Worm (Caenorhabditis elegans) whole organism, L4 larva: ENCODE results near the gene smcl-1.

Experiments
- F37D6.2 ChIP-seq: sonication (generic microtip); optimal IDR thresholded peaks from 2 replicates; lab custom pipeline; 2016; ENCODE audit warnings: mild to moderate bottlenecking, missing genetic modification characterization, missing compliant biosample characterization
- T26A8.4 ChIP-seq: fragments of 200-800 bp; sonication (Bioruptor generic); IDR thresholded peaks from 2 replicates; pipeline ENCODE4 v1.3.6; 2022; ENCODE audit warnings: missing genetic modification characterization, missing compliant biosample characterization
- Y105C5A.15 ChIP-seq: fragments of 200-800 bp; sonication (Bioruptor generic); IDR thresholded peaks from 2 replicates; pipeline ENCODE4 v1.3.6; 2022; ENCODE audit warnings: missing genetic modification characterization, missing compliant biosample characterization
- aha-1 ChIP-seq: fragments of 150-350 bp; peaks from one replicate; lab custom pipeline; 2014; ENCODE audit warnings: missing biosample characterization, missing genetic modification characterization
- ceh-62 ChIP-seq: sonication (generic microtip); optimal IDR thresholded peaks from 2 replicates; lab custom pipeline; 2017; ENCODE audit warnings: missing biosample characterization, missing genetic modification characterization
- ces-1 ChIP-seq: fragments of 150-350 bp; sonication (generic microtip); optimal IDR thresholded peaks from 4 replicates; lab custom pipeline; 2014; ENCODE audit warnings: missing biosample characterization, missing genetic modification reagents, missing genetic modification characterization
- daf-16 ChIP-seq, 3 experiments: sonication (generic microtip); optimal IDR thresholded peaks; 2 replicates each; lab custom pipeline; 2016 to 2017; ENCODE audit warnings: missing genetic modification characterization in 3 of 3, missing genetic modification reagents in 3 of 3, mild to moderate bottlenecking in 2 of 3, missing compliant biosample characterization in 2 of 3, missing biosample characterization in 1 of 3, moderate library complexity in 1 of 3
- daf-8 ChIP-seq: fragments of 200-800 bp; sonication (Bioruptor generic); IDR thresholded peaks from 2 replicates; pipeline ENCODE4 v1.3.6; 2022; ENCODE audit warnings: missing genetic modification characterization, missing compliant biosample characterization
- dmd-6 ChIP-seq: fragments of 200-800 bp; sonication (Bioruptor generic); IDR thresholded peaks from 2 replicates; pipeline ENCODE4 v1.3.6; 2022; ENCODE audit warnings: missing genetic modification reagents, missing genetic modification characterization, missing compliant biosample characterization
- dmd-8 ChIP-seq: fragments of 200-800 bp; sonication (Bioruptor generic); IDR thresholded peaks from 2 replicates; pipeline ENCODE4 v1.3.6; 2022; ENCODE audit warnings: missing genetic modification characterization, missing compliant biosample characterization
- duxl-1 ChIP-seq: sonication (generic microtip); optimal IDR thresholded peaks from 2 replicates; lab custom pipeline; 2016; ENCODE audit warnings: mild to moderate bottlenecking, missing genetic modification characterization, moderate library complexity, missing compliant biosample characterization; ENCODE audit not compliant: poor library complexity
- dve-1 ChIP-seq: sonication (generic microtip); optimal IDR thresholded peaks from 2 replicates; lab custom pipeline; 2017; ENCODE audit warnings: antibody characterized with exemption, mild to moderate bottlenecking, missing genetic modification characterization, missing compliant biosample characterization; ENCODE audit not compliant: insufficient read depth
- fos-1 ChIP-seq: fragments of 150-350 bp; optimal IDR thresholded peaks from 2 replicates; lab custom pipeline; 2014; ENCODE audit warnings: missing biosample characterization, missing genetic modification characterization
- hif-1 ChIP-seq, 2 experiments: sonication (generic microtip); optimal IDR thresholded peaks; 2 replicates each; lab custom pipeline; 2016 to 2017; ENCODE audit warnings: missing compliant biosample characterization in 2 of 2, missing genetic modification characterization in 2 of 2, missing genetic modification reagents in 2 of 2, missing genotype in 2 of 2, mild to moderate bottlenecking in 1 of 2
- hlh-11 ChIP-seq: fragments of 200-800 bp; sonication (Bioruptor generic); optimal IDR thresholded peaks from 2 replicates; lab custom pipeline; 2018; ENCODE audit warnings: mild to moderate bottlenecking, missing genetic modification characterization, missing compliant biosample characterization
- hlh-30 ChIP-seq: sonication (generic microtip); optimal IDR thresholded peaks from 2 replicates; lab custom pipeline; 2017; ENCODE audit warnings: antibody characterized with exemption, mild to moderate bottlenecking, missing genetic modification characterization, missing compliant biosample characterization; ENCODE audit not compliant: insufficient read depth
- hmg-1.1 ChIP-seq: fragments of 200-800 bp; sonication (Bioruptor generic); IDR thresholded peaks from 2 replicates; pipeline ENCODE4 v1.3.6; 2022; ENCODE audit warnings: missing genetic modification reagents, missing genetic modification characterization, missing compliant biosample characterization
- lin-1 ChIP-seq: fragments of 200-800 bp; sonication (Bioruptor generic); IDR thresholded peaks from 2 replicates; pipeline ENCODE4 v1.3.6; 2022; ENCODE audit warnings: missing genetic modification reagents, missing genetic modification characterization, missing compliant biosample characterization
- lin-15B ChIP-seq: fragments of 150-350 bp; sonication (generic microtip); optimal IDR thresholded peaks from 3 replicates; lab custom pipeline; 2014; ENCODE audit warnings: missing biosample characterization, missing genetic modification characterization
- lir-3 ChIP-seq: sonication (generic microtip); optimal IDR thresholded peaks from 2 replicates; lab custom pipeline; 2016; ENCODE audit warnings: mild to moderate bottlenecking, missing genetic modification characterization, missing compliant biosample characterization
- lsy-2 ChIP-seq, 2 experiments: fragments of 150-350 bp in 1 of 2; sonication (generic microtip) in 1 of 2; optimal IDR thresholded peaks; 2 replicates each; lab custom pipeline; 2014 to 2017; ENCODE audit warnings: missing biosample characterization in 2 of 2, missing genetic modification characterization in 2 of 2
- mep-1 ChIP-seq: fragments of 150-350 bp; sonication (generic microtip); optimal IDR thresholded peaks from 3 replicates; lab custom pipeline; 2014; ENCODE audit warnings: missing biosample characterization, missing genetic modification characterization
- mxl-3 ChIP-seq: fragments of 200-800 bp; sonication (Bioruptor generic); optimal IDR thresholded peaks from 2 replicates; lab custom pipeline; 2018; ENCODE audit warnings: mild to moderate bottlenecking, missing genetic modification characterization, missing compliant biosample characterization
- nhr-11 ChIP-seq: fragments of 150-350 bp; optimal IDR thresholded peaks from 2 replicates; lab custom pipeline; 2014; ENCODE audit warnings: missing biosample characterization, missing genetic modification characterization
- nhr-237 ChIP-seq: sonication (generic microtip); optimal IDR thresholded peaks from 2 replicates; lab custom pipeline; 2017; ENCODE audit warnings: missing biosample characterization, missing genetic modification characterization
- nhr-28 ChIP-seq: fragments of 150-350 bp; optimal IDR thresholded peaks from 2 replicates; lab custom pipeline; 2014; ENCODE audit warnings: missing biosample characterization, missing genetic modification characterization
- nhr-41 ChIP-seq: fragments of 200-800 bp; sonication (Bioruptor generic); IDR thresholded peaks from 2 replicates; pipeline ENCODE4 v1.3.6; 2022; ENCODE audit warnings: missing genetic modification reagents, missing genetic modification characterization, missing compliant biosample characterization
- nhr-42 ChIP-seq: fragments of 200-800 bp; sonication (Bioruptor generic); IDR thresholded peaks from 2 replicates; pipeline ENCODE4 v1.3.6; 2022; ENCODE audit warnings: missing genetic modification characterization, missing compliant biosample characterization
- nhr-48 ChIP-seq: sonication (generic microtip); optimal IDR thresholded peaks from 2 replicates; lab custom pipeline; 2016; ENCODE audit warnings: mild to moderate bottlenecking, missing genetic modification characterization, missing compliant biosample characterization
- nhr-77 ChIP-seq: fragments of 150-350 bp; optimal IDR thresholded peaks from 2 replicates; lab custom pipeline; 2014; ENCODE audit warnings: missing biosample characterization, missing genetic modification characterization
- pha-4 ChIP-seq, 2 experiments: fragments of 150-350 bp in 1 of 2; fragments of 200-800 bp in 1 of 2; sonication (Bioruptor generic) in 1 of 2; IDR thresholded peaks in 1 of 2; optimal IDR thresholded peaks in 1 of 2; 2 replicates each; pipeline versions ENCODE4 v1.3.6 to Lab custom; 2014 to 2022; ENCODE audit warnings: missing genetic modification characterization in 2 of 2, missing genetic modification reagents in 2 of 2, missing biosample characterization in 1 of 2, missing compliant biosample characterization in 1 of 2
- php-3 ChIP-seq: fragments of 200-800 bp; sonication (Bioruptor generic); IDR thresholded peaks from 2 replicates; pipeline ENCODE4 v1.3.6; 2022; ENCODE audit warnings: missing genetic modification reagents, missing genetic modification characterization, missing compliant biosample characterization
- pqm-1 ChIP-seq: sonication (generic microtip); optimal IDR thresholded peaks from 2 replicates; lab custom pipeline; 2017; ENCODE audit warnings: missing biosample characterization, missing genetic modification characterization
- rbr-2 ChIP-seq: sonication (generic microtip); optimal IDR thresholded peaks from 2 replicates; lab custom pipeline; 2016; ENCODE audit warnings: missing genotype, missing genetic modification characterization, missing compliant biosample characterization
- sdz-12 ChIP-seq: fragments of 200-800 bp; sonication (Bioruptor generic); optimal IDR thresholded peaks from 2 replicates; lab custom pipeline; 2018; ENCODE audit warnings: mild to moderate bottlenecking, missing genetic modification characterization, missing compliant biosample characterization
- snpc-4 ChIP-seq: fragments of 150-350 bp; optimal IDR thresholded peaks from 2 replicates; lab custom pipeline; 2014; ENCODE audit warnings: missing biosample characterization, missing genetic modification characterization
- tra-1 ChIP-seq: fragments of 200-800 bp; sonication (Bioruptor generic); IDR thresholded peaks from 2 replicates; pipeline ENCODE4 v1.3.6; 2022; ENCODE audit warnings: missing genetic modification reagents, missing genetic modification characterization, missing compliant biosample characterization
- unc-62 ChIP-seq, 3 experiments: fragments of 150-350 bp in 1 of 3; sonication (generic microtip); optimal IDR thresholded peaks in 2 of 3; peaks in 1 of 3; 1 replicate in 1 of 3; 2 replicates in 2 of 3; lab custom pipeline; 2014 to 2017; ENCODE audit warnings: missing biosample characterization in 3 of 3, missing genetic modification characterization in 3 of 3, missing genetic modification reagents in 3 of 3, missing genotype in 1 of 3
- zip-11 ChIP-seq: fragments of 200-800 bp; sonication (Bioruptor generic); IDR thresholded peaks from 2 replicates; pipeline ENCODE4 v1.3.6; 2022; ENCODE audit warnings: missing genetic modification characterization, missing compliant biosample characterization
- ztf-11 ChIP-seq: fragments of 150-350 bp; optimal IDR thresholded peaks from 2 replicates; lab custom pipeline; 2014; ENCODE audit warnings: missing biosample characterization, missing genetic modification characterization

Gene smcl-1

ce11 chrX:11680851-11681250 lies 12.4 kb upstream of the smcl-1 start, which contains the start of gene T04F8.7:
Gene T04F8.7 (minus strand): TSS chrX:11680980.
- TF ChIP-seq aha-1 (tag; lab: Kevin White, UChicago), result peak; percentile 95
- peak; percentile 66 for TF ChIP-seq nhr-28 (tag; lab: Kevin White, UChicago)
- TF ChIP-seq hlh-11 (tag; lab: Kevin White, UChicago), result peak; percentile 85
- no peak for TF ChIP-seq daf-16 (GFP tag; optimal IDR thresholded peaks at IDR 0.05; lab: Kevin White, UChicago)
- TF ChIP-seq daf-16 (tag; optimal IDR thresholded peaks at IDR 0.05; lab: Kevin White, UChicago), result peak; percentile 87
- TF ChIP-seq hlh-30, result peak; percentile 65
- 0 out of 2 replicates have a peak, but pooled peaks have one; percentile 13 for TF ChIP-seq nhr-41
- TF ChIP-seq hif-1 (tag; optimal IDR thresholded peaks at IDR 0.05; lab: Kevin White, UChicago), result peak in 1 of 2 experiments; percentile 32
- no peak for TF ChIP-seq lir-3 (tag; lab: Kevin White, UChicago)
- peak; percentile 75 for TF ChIP-seq dve-1 (tag; lab: Kevin White, UChicago)
- TF ChIP-seq nhr-48 (tag; lab: Kevin White, UChicago), result peak; percentile 38
- peak; percentile 39 for TF ChIP-seq mxl-3
- TF ChIP-seq snpc-4 (tag; lab: Kevin White, UChicago), result no peak
- peak; percentile 50 for TF ChIP-seq pqm-1 (tag; lab: Kevin White, UChicago)
- peak; percentile 88 for TF ChIP-seq dmd-6 (GFP tag; lab: Robert Waterston, UW)
- peak; percentile 13 for TF ChIP-seq nhr-77 (tag; lab: Kevin White, UChicago)
- TF ChIP-seq tra-1 (GFP tag; lab: Robert Waterston, UW), result 0 out of 2 replicates have a peak, but pooled peaks have one; percentile 42
- TF ChIP-seq mep-1 (tag; lab: Kevin White, UChicago), result no peak
- TF ChIP-seq nhr-11 (tag; lab: Kevin White, UChicago), result no peak
- TF ChIP-seq, all 104 proteins: peak for 14

- no peak for TF ChIP-seq lsy-2 (tag; optimal IDR thresholded peaks at IDR 0.05; lab: Kevin White, UChicago)
- no peak for TF ChIP-seq fos-1 (tag; lab: Kevin White, UChicago)
- no peak for TF ChIP-seq zip-11 (GFP tag; lab: Robert Waterston, UW)
- TF ChIP-seq T26A8.4, result no peak
- no peak for TF ChIP-seq lin-1
- TF ChIP-seq daf-8 (GFP tag; lab: Robert Waterston, UW), result no peak
- no peak for TF ChIP-seq nhr-237 (tag; lab: Kevin White, UChicago)
- no peak for TF ChIP-seq rbr-2 (tag; lab: Kevin White, UChicago)
- no peak for TF ChIP-seq nhr-42 (GFP tag; lab: Robert Waterston, UW)
Observed at ce11 chrX:11684261-11684660, 9.0 kb upstream of the smcl-1 start, which contains the start of gene hnd-1. Gene hnd-1 (plus strand): TSS chrX:11684561.

- TF ChIP-seq tra-1 (GFP tag; lab: Robert Waterston, UW) (no peak), unc-62 (GFP tag; optimal IDR thresholded peaks at IDR 0.05 in 1 of 2; lab: Kevin White, UChicago) (peak in 1 of 2 experiments; percentile 97), unc-62 (tag; optimal IDR thresholded peaks at IDR 0.05; lab: Kevin White, UChicago) (no peak)
- TF ChIP-seq, all 104 proteins: peak for 1
Observed at ce11 chrX:11687836-11688319, 5.4 kb upstream of the smcl-1 start, which contains the start of gene C44C10.7. Gene C44C10.7 (minus strand): TSS chrX:11688269.

ce11 chrX:11690014-11690591 lies 3.2 kb upstream of the smcl-1 start, which contains the start of the genes C44C10.10 and C44C10.5:
Gene C44C10.10 (plus strand): TSS chrX:11690314.
Gene C44C10.5 (plus strand): TSS chrX:11690541.
- no peak for TF ChIP-seq sdz-12 (GFP tag; lab: Kevin White, UChicago)
- peak; percentile 7 for TF ChIP-seq aha-1 (tag; lab: Kevin White, UChicago)

- TF ChIP-seq duxl-1 (tag; lab: Kevin White, UChicago) (no peak), aha-1 (tag; lab: Kevin White, UChicago) (no peak), lin-15B (tag; lab: Kevin White, UChicago) (no peak), hmg-1.1 (GFP tag; lab: Robert Waterston, UW) (no peak), daf-16 (GFP tag; optimal IDR thresholded peaks at IDR 0.05; lab: Kevin White, UChicago) (no peak), daf-16 (tag; optimal IDR thresholded peaks at IDR 0.05; lab: Kevin White, UChicago) (no peak), F37D6.2 (tag; lab: Kevin White, UChicago) (no peak), lin-1 (no peak), ces-1 (GFP tag; lab: Kevin White, UChicago) (no peak), lsy-2 (tag; optimal IDR thresholded peaks at IDR 0.05; lab: Kevin White, UChicago) (no peak), php-3 (GFP tag; lab: Robert Waterston, UW) (no peak), ceh-62 (tag; lab: Kevin White, UChicago) (no peak), dmd-8 (GFP tag; lab: Robert Waterston, UW) (no peak), nhr-42 (GFP tag; lab: Robert Waterston, UW) (no peak), ztf-11 (tag; lab: Kevin White, UChicago) (no peak), pha-4 (GFP tag; IDR thresholded peaks at IDR 0.05; lab: Robert Waterston, UW) (no peak), pha-4 (tag; optimal IDR thresholded peaks at IDR 0.05; lab: Kevin White, UChicago) (no peak), Y105C5A.15 (GFP tag; lab: Robert Waterston, UW) (no peak)
Observed at ce11 chrX:11696696-11697095, 3.4 kb downstream of the smcl-1 start, which contains the start of gene C44C10.12. Gene C44C10.12 (plus strand): TSS chrX:11696996.
